Fruit fly (Drosophila melanogaster): ENCODE measurements around the gene CG42542.
A peak's percentile ranks its signal among the peaks of the same experiment; 100 is the strongest.

CG42542 gene

DNA sequence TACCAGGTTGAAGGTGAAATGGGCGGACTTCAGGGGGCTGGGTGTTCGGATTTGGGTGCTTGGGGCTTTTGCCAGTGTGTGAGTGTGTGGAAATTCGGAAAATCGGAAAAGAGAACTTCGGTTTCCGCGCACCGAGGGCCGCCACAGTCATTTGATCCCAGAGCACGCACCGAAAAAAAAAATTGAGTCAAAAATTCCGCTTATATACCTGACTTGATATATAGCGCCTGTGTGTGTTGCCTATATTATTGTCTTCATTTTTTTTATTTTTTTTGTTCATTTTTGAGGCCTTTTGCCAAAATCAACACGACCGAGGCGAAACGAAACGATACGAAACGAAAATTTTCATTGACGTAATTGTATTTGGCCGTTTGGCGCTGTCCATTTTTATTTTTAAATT is 19.2 kb upstream of the CG42542 start:
- TF ChIP-seq esn (GFP tag; optimal IDR thresholded peaks at IDR 0.05) (no peak), dac (GFP tag; optimal IDR thresholded peaks at IDR 0.05) (no peak), Eip93F (GFP tag; optimal IDR thresholded peaks at IDR 0.05) (no peak), CG8319 (GFP tag; optimal IDR thresholded peaks at IDR 0.05) (no peak), fd85E (GFP tag; optimal IDR thresholded peaks at IDR 0.05) (no peak), CG10669 (GFP tag; optimal IDR thresholded peaks at IDR 0.05) (no peak), CG31627 (GFP tag; optimal IDR thresholded peaks at IDR 0.05) (no peak), eg (GFP tag; IDR thresholded peaks at IDR 0.05) (no peak), dsx (GFP tag; optimal IDR thresholded peaks at IDR 0.05; ENCODE audit: poor library complexity, severe bottlenecking) (no peak), salr (GFP tag; optimal IDR thresholded peaks at IDR 0.05) (no peak), CG8632 (GFP tag; optimal IDR thresholded peaks at IDR 0.05) (no peak), CG10631 (GFP tag; optimal IDR thresholded peaks at IDR 0.05) (no peak), fkh (GFP tag; optimal IDR thresholded peaks at IDR 0.05) (no peak), Ets21C (GFP tag; optimal IDR thresholded peaks at IDR 0.05) (no peak), Sox102F (GFP tag; optimal IDR thresholded peaks at IDR 0.05) (no peak), cyc (GFP tag; optimal IDR thresholded peaks at IDR 0.05) (no peak), CG34406 (GFP tag; optimal IDR thresholded peaks at IDR 0.05) (no peak), Sox15 (GFP tag; optimal IDR thresholded peaks at IDR 0.05) (no peak), Sox14 (GFP tag; optimal IDR thresholded peaks at IDR 0.05) (no peak)

DNA sequence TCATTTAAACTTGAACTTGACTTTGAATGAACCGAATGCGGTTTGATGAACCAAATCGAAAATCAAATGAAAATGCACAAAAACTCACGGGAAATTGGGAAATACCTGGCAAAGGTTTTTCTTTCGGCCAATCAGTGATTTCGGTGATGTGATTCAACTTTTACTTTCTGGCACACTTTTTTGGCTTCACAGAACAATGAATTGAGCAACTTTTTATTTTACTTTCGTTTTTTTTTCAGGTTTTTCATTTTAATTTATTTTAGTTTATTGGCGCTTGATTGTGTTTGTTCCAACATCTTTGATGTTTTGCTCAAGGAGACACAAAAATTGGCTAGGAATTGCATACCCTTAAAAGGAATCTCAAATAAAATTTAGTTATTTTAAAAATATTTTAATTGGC is 14.9 kb upstream of the CG42542 start, which contains the start of gene Mf:
TSS of gene Mf (minus strand) at position 44 of the 400 bp plus-strand sequence.
- TF ChIP-seq Smox (GFP tag; optimal IDR thresholded peaks at IDR 0.05) (no peak), CG1621 (tag; optimal IDR thresholded peaks at IDR 0.05) (no peak), CG32006 (GFP tag; optimal IDR thresholded peaks at IDR 0.05) (no peak), Gug (GFP tag; IDR thresholded peaks at IDR 0.05) (no peak), CG8119 (GFP tag; IDR thresholded peaks at IDR 0.05) (no peak), Ets21C (GFP tag; optimal IDR thresholded peaks at IDR 0.05) (no peak), Eip78C (GFP tag) (no peak), CG10669 (GFP tag; optimal IDR thresholded peaks at IDR 0.05) (no peak), Hr39 (GFP tag; optimal IDR thresholded peaks at IDR 0.05) (no peak), CG7368 (GFP tag; optimal IDR thresholded peaks at IDR 0.05) (no peak), CG11902 (GFP tag; optimal IDR thresholded peaks at IDR 0.05) (no peak), fd85E (GFP tag; optimal IDR thresholded peaks at IDR 0.05) (no peak)

DNA sequence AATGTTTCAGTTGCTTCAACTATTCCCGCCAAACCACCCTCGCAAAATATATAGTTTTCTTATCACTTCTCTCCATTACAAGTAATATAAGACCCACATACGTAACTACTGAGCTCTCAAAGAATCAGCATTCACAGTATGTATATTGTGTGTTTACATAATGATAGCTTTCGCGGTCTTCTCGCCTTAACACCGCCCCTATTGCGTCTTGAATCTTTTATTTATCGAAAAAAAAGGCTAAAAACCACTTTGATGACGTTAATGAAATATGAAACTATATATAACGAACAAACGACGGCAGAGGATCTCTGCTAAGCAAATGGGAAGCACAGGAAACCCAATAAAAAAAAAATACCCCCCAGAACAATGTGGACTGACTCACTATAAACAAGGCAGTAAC is 975 bp downstream of the CG42542 start:
- TF ChIP-seq Sox14 (GFP tag; optimal IDR thresholded peaks at IDR 0.05) (no peak), CG8319 (GFP tag; optimal IDR thresholded peaks at IDR 0.05) (no peak), fkh (GFP tag; optimal IDR thresholded peaks at IDR 0.05) (peak; percentile 60), CG32006 (GFP tag; optimal IDR thresholded peaks at IDR 0.05) (no peak), CG6792 (GFP tag; optimal IDR thresholded peaks at IDR 0.05) (no peak), CG6163 (GFP tag; IDR thresholded peaks at IDR 0.05) (no peak), CG6808 (GFP tag; optimal IDR thresholded peaks at IDR 0.05) (peak; percentile 22), CG3919 (GFP tag; optimal IDR thresholded peaks at IDR 0.05) (no peak), Gug (GFP tag; IDR thresholded peaks at IDR 0.05) (no peak), achi (GFP tag; optimal IDR thresholded peaks at IDR 0.05) (no peak), Eip78C (GFP tag) (peak; percentile 60), Hr4 (GFP tag; optimal IDR thresholded peaks at IDR 0.05) (no peak), CG6854 (GFP tag; optimal IDR thresholded peaks at IDR 0.05) (no peak), dac (GFP tag; optimal IDR thresholded peaks at IDR 0.05) (no peak), fd85E (GFP tag; optimal IDR thresholded peaks at IDR 0.05) (no peak), pdm3 (GFP tag; optimal IDR thresholded peaks at IDR 0.05) (no peak), CG11762 (GFP tag; optimal IDR thresholded peaks at IDR 0.05; ENCODE audit: insufficient read depth) (no peak), Hr38 (GFP tag; optimal IDR thresholded peaks at IDR 0.05) (no peak), Sox102F (GFP tag; optimal IDR thresholded peaks at IDR 0.05) (no peak), CG7368 (GFP tag; optimal IDR thresholded peaks at IDR 0.05) (no peak), CG34406 (GFP tag; optimal IDR thresholded peaks at IDR 0.05) (no peak), svp (GFP tag) (no peak), salr (GFP tag; optimal IDR thresholded peaks at IDR 0.05) (no peak), Blimp-1 (GFP tag; optimal IDR thresholded peaks at IDR 0.05) (no peak), Met (GFP tag; optimal IDR thresholded peaks at IDR 0.05) (no peak)
